Fruit fly (Drosophila melanogaster) whole organism, embryonic: ENCODE data around the gene CG3119.

Experiments used
- ATbp ChIP-seq: fragments of 200-800 bp; sonication (Bioruptor generic); optimal IDR thresholded peaks from 2 replicates; lab custom pipeline; 2017; ENCODE audit warnings: missing biosample characterization, mild to moderate bottlenecking, missing genetic modification characterization, missing genetic modification reagents
- Atf-2 ChIP-seq: fragments of 200-800 bp; sonication (Bioruptor generic); optimal IDR thresholded peaks from 2 replicates; lab custom pipeline; 2016; ENCODE audit warnings: missing biosample characterization, missing genetic modification characterization
- Atf6 ChIP-seq: fragments of 200-800 bp; sonication (Bioruptor generic); IDR thresholded peaks from 2 replicates; pipeline ENCODE4 v1.3.6; 2022; ENCODE audit warnings: missing biosample characterization, missing genetic modification characterization
- B-H2 ChIP-seq: fragments of 200-800 bp; sonication (Bioruptor generic); optimal IDR thresholded peaks from 2 replicates; lab custom pipeline; 2018; ENCODE audit warnings: missing biosample characterization, mild to moderate bottlenecking, missing genetic modification characterization
- CG10959 ChIP-seq: fragments of 200-800 bp; sonication (Bioruptor generic); IDR thresholded peaks from 2 replicates; pipeline ENCODE4 v1.3.6; 2022; ENCODE audit warnings: missing biosample characterization, missing genetic modification characterization
- CG10979 ChIP-seq: fragments of 200-800 bp; sonication (Bioruptor generic); optimal IDR thresholded peaks from 2 replicates; lab custom pipeline; 2018; ENCODE audit warnings: missing biosample characterization, mild to moderate bottlenecking, missing genetic modification characterization, moderate library complexity
- CG11085 ChIP-seq: fragments of 200-800 bp; sonication (Bioruptor generic); IDR thresholded peaks from 2 replicates; pipeline ENCODE4 v1.3.6; 2022; ENCODE audit warnings: missing biosample characterization, missing genetic modification characterization
- CG11398 ChIP-seq: fragments of 200-800 bp; sonication (Bioruptor generic); optimal IDR thresholded peaks from 2 replicates; lab custom pipeline; 2016; ENCODE audit warnings: missing biosample characterization, missing genetic modification characterization
- CG11560 ChIP-seq: fragments of 200-800 bp; sonication (Bioruptor generic); IDR thresholded peaks from 3 replicates; pipeline ENCODE4 v1.3.6; 2022; ENCODE audit warnings: missing biosample characterization, missing genetic modification characterization
- CG12299 ChIP-seq: fragments of 200-800 bp; sonication (Bioruptor generic); optimal IDR thresholded peaks from 2 replicates; lab custom pipeline; 2018; ENCODE audit warnings: missing biosample characterization, mild to moderate bottlenecking, missing genetic modification characterization
- CG1233 ChIP-seq: fragments of 200-800 bp; sonication (Bioruptor generic); optimal IDR thresholded peaks from 4 replicates; lab custom pipeline; 2018; ENCODE audit warnings: missing biosample characterization, mild to moderate bottlenecking, missing genetic modification characterization
- CG12659 ChIP-seq: fragments of 200-800 bp; sonication (Bioruptor generic); optimal IDR thresholded peaks from 3 replicates; lab custom pipeline; 2017; ENCODE audit warnings: mild to moderate bottlenecking, missing biosample characterization, missing genetic modification reagents, missing genetic modification characterization
- CG17829 ChIP-seq: fragments of 200-800 bp; optimal IDR thresholded peaks from 2 replicates; lab custom pipeline; 2019; ENCODE audit warnings: missing biosample characterization, mild to moderate bottlenecking, missing genetic modification characterization, moderate library complexity
- CG2116 ChIP-seq: fragments of 200-800 bp; sonication (Bioruptor generic); optimal IDR thresholded peaks from 3 replicates; lab custom pipeline; 2018; ENCODE audit warnings: missing biosample characterization, mild to moderate bottlenecking, missing genetic modification characterization
- CG2875 ChIP-seq: fragments of 200-800 bp; sonication (Bioruptor generic); optimal IDR thresholded peaks from 2 replicates; lab custom pipeline; 2017; ENCODE audit warnings: missing biosample characterization, mild to moderate bottlenecking, missing genetic modification characterization, missing genetic modification reagents
- CG33213 ChIP-seq: fragments of 200-800 bp; sonication (Bioruptor generic); optimal IDR thresholded peaks from 3 replicates; lab custom pipeline; 2016; ENCODE audit warnings: missing biosample characterization, missing genetic modification characterization
- CG7928 ChIP-seq: fragments of 200-800 bp; sonication (Bioruptor generic); optimal IDR thresholded peaks from 2 replicates; lab custom pipeline; 2017; ENCODE audit warnings: missing biosample characterization, mild to moderate bottlenecking, missing genetic modification characterization
- CG9797 ChIP-seq: fragments of 200-800 bp; sonication (Bioruptor generic); optimal IDR thresholded peaks from 3 replicates; lab custom pipeline; 2018; ENCODE audit warnings: missing biosample characterization, mild to moderate bottlenecking, missing genetic modification characterization
- D19A ChIP-seq: fragments of 200-800 bp; optimal IDR thresholded peaks from 3 replicates; lab custom pipeline; 2019; ENCODE audit warnings: missing biosample characterization, mild to moderate bottlenecking, missing genetic modification characterization, moderate library complexity
- D19B ChIP-seq: fragments of 200-800 bp; sonication (Bioruptor generic); optimal IDR thresholded peaks from 2 replicates; lab custom pipeline; 2017; ENCODE audit warnings: missing biosample characterization, mild to moderate bottlenecking, missing genetic modification characterization
- Dp ChIP-seq: fragments of 200-800 bp; sonication (Bioruptor generic); optimal IDR thresholded peaks from 2 replicates; lab custom pipeline; 2018; ENCODE audit warnings: missing biosample characterization, mild to moderate bottlenecking, missing genetic modification characterization, moderate library complexity
- Gug ChIP-seq: fragments of 200-800 bp; sonication (Bioruptor generic); IDR thresholded peaks from 4 replicates; pipeline ENCODE4 v1.3.6; 2022; ENCODE audit warnings: missing biosample characterization, missing genetic modification characterization
- HHEX ChIP-seq: fragments of 200-800 bp; sonication (Bioruptor generic); optimal IDR thresholded peaks from 3 replicates; lab custom pipeline; 2017; ENCODE audit warnings: missing biosample characterization, mild to moderate bottlenecking, missing genetic modification characterization, missing genetic modification reagents
- Hr39 ChIP-seq: fragments of >200 bp; optimal IDR thresholded peaks from 2 replicates; lab custom pipeline; 2017
- Hr78 ChIP-seq, 2 experiments: fragments of 200-800 bp in 1 of 2; fragments of >200 bp in 1 of 2; sonication (Bioruptor generic) in 1 of 2; optimal IDR thresholded peaks; 2 replicates each; lab custom pipeline; 2017 to 2019; ENCODE audit warnings: missing biosample characterization in 2 of 2, missing genetic modification characterization in 2 of 2, mild to moderate bottlenecking in 1 of 2, moderate library complexity in 1 of 2
- Lhr ChIP-seq: fragments of 200-800 bp; sonication (Bioruptor generic); optimal IDR thresholded peaks from 3 replicates; lab custom pipeline; 2017; ENCODE audit warnings: mild to moderate bottlenecking, missing biosample characterization, missing genetic modification reagents, missing genetic modification characterization
- MBD-R2 ChIP-seq: fragments of 200-800 bp; sonication (Bioruptor generic); IDR thresholded peaks from 2 replicates; pipeline ENCODE4 v1.3.6; 2022; ENCODE audit warnings: missing biosample characterization, missing genetic modification characterization
- Neu2 ChIP-seq: fragments of 200-800 bp; sonication (Bioruptor generic); optimal IDR thresholded peaks from 3 replicates; lab custom pipeline; 2016; ENCODE audit warnings: missing biosample characterization, missing genetic modification characterization, borderline replicate concordance
- Side ChIP-seq: fragments of 200-800 bp; sonication (Bioruptor generic); optimal IDR thresholded peaks from 2 replicates; lab custom pipeline; 2016; ENCODE audit warnings: missing biosample characterization, missing genetic modification characterization
- Trl ChIP-seq, 3 experiments: fragments of >200 bp in 2 of 3; fragments of 200-800 bp in 1 of 3; sonication (Bioruptor generic) in 1 of 3; optimal IDR thresholded peaks; 2 replicates in 1 of 3; 3 replicates in 2 of 3; lab custom pipeline; 2016 to 2017; ENCODE audit warnings: missing biosample characterization in 1 of 3, missing genetic modification characterization in 1 of 3
- amos ChIP-seq: fragments of 200-800 bp; sonication (Bioruptor generic); IDR thresholded peaks from 2 replicates; pipeline ENCODE4 v1.3.6; 2022; ENCODE audit warnings: missing biosample characterization, missing genetic modification characterization; ENCODE audit not compliant: partially characterized antibody
- az2 ChIP-seq: fragments of 200-800 bp; sonication (Bioruptor generic); optimal IDR thresholded peaks from 3 replicates; lab custom pipeline; 2016; ENCODE audit warnings: missing biosample characterization, missing genetic modification characterization
- bab2 ChIP-seq: fragments of 200-800 bp; sonication (Bioruptor generic); optimal IDR thresholded peaks from 2 replicates; lab custom pipeline; 2016; ENCODE audit warnings: missing biosample characterization, missing genetic modification characterization
- caup ChIP-seq: fragments of 200-800 bp; sonication (Bioruptor generic); optimal IDR thresholded peaks from 3 replicates; lab custom pipeline; 2017; ENCODE audit warnings: missing biosample characterization, mild to moderate bottlenecking, missing genetic modification characterization, moderate library complexity; ENCODE audit not compliant: severe bottlenecking
- chif ChIP-seq, 2 experiments: fragments of 200-800 bp; sonication (Bioruptor generic); optimal IDR thresholded peaks; 3 replicates each; lab custom pipeline; 2016; ENCODE audit warnings: missing biosample characterization in 2 of 2, missing genetic modification characterization in 2 of 2
- ci ChIP-seq: fragments of 200-800 bp; sonication (Bioruptor generic); IDR thresholded peaks from 3 replicates; pipeline ENCODE4 v1.3.6; 2022; ENCODE audit warnings: missing biosample characterization, missing genetic modification characterization
- corto ChIP-seq: fragments of 200-800 bp; sonication (Bioruptor generic); optimal IDR thresholded peaks from 2 replicates; lab custom pipeline; 2016; ENCODE audit warnings: missing biosample characterization, mild to moderate bottlenecking, missing genetic modification characterization, moderate library complexity
- crol ChIP-seq: fragments of 200-800 bp; sonication (Bioruptor generic); IDR thresholded peaks from 2 replicates; pipeline ENCODE4 v1.3.6; 2022; ENCODE audit warnings: missing biosample characterization, missing genetic modification characterization
- disco-r ChIP-seq: fragments of 200-800 bp; sonication (Bioruptor generic); optimal IDR thresholded peaks from 2 replicates; lab custom pipeline; 2016; ENCODE audit warnings: missing biosample characterization, missing genetic modification characterization
- gce ChIP-seq: fragments of 200-800 bp; sonication (Bioruptor generic); IDR thresholded peaks from 3 replicates; pipeline ENCODE4 v1.3.6; 2022; ENCODE audit warnings: missing biosample characterization, missing genetic modification characterization
- hb ChIP-seq: fragments of 200-800 bp; sonication (Bioruptor generic); IDR thresholded peaks from 3 replicates; pipeline ENCODE4 v1.3.6; 2022; ENCODE audit warnings: missing biosample characterization, missing genetic modification characterization; ENCODE audit not compliant: partially characterized antibody
- inv ChIP-seq: fragments of 200-800 bp; sonication (Bioruptor generic); IDR thresholded peaks from 2 replicates; pipeline ENCODE4 v1.3.6; 2022; ENCODE audit warnings: missing biosample characterization, missing genetic modification characterization; ENCODE audit not compliant: partially characterized antibody
- lbe ChIP-seq: fragments of 200-800 bp; sonication (Bioruptor generic); optimal IDR thresholded peaks from 2 replicates; lab custom pipeline; 2016; ENCODE audit warnings: missing biosample characterization, mild to moderate bottlenecking, missing genetic modification characterization
- lola ChIP-seq, 3 experiments: fragments of >200 bp in 2 of 3; fragments of 200-800 bp in 1 of 3; sonication (Bioruptor generic) in 1 of 3; optimal IDR thresholded peaks; 2 replicates each; lab custom pipeline; 2017 to 2019; ENCODE audit warnings: missing biosample characterization in 3 of 3, missing genetic modification characterization in 3 of 3, mild to moderate bottlenecking in 1 of 3, moderate library complexity in 1 of 3
- ranshi ChIP-seq: fragments of 200-800 bp; sonication (Bioruptor generic); IDR thresholded peaks from 2 replicates; pipeline ENCODE4 v1.3.6; 2022; ENCODE audit warnings: missing biosample characterization, missing genetic modification characterization
- sens ChIP-seq: fragments of 200-800 bp; sonication (Bioruptor generic); peaks from one replicate; lab custom pipeline; 2016; ENCODE audit warnings: missing biosample characterization, missing genetic modification characterization
- sisA ChIP-seq: fragments of 200-800 bp; sonication (Bioruptor generic); IDR thresholded peaks from 2 replicates; pipeline ENCODE4 v1.3.6; 2022; ENCODE audit warnings: missing biosample characterization, missing genetic modification characterization
- ttk ChIP-seq: fragments of 200-800 bp; sonication (Bioruptor generic); IDR thresholded peaks from 2 replicates; pipeline ENCODE4 v2.1.2; 2022; ENCODE audit warnings: missing biosample characterization, missing genetic modification characterization
- vvl ChIP-seq: fragments of 200-800 bp; sonication (Bioruptor generic); IDR thresholded peaks from 2 replicates; pipeline ENCODE4 v1.3.6; 2022; ENCODE audit warnings: missing biosample characterization, missing genetic modification characterization

Gene CG3119

dm6 chr2L:2878188-2878587 is 40.6 kb upstream of the CG3119 start, which contains the start of the genes Prx6a and Sbat (continued):
- peak; percentile 27; the same call in 1 of the 2 replicates for TF ChIP-seq inv (GFP tag; lab: Robert Waterston, UW)
- TF ChIP-seq ATbp (GFP tag; lab: Kevin White, UChicago): peak; percentile 4
- peak; percentile 35 to 60 for TF ChIP-seq chif (GFP tag; optimal IDR thresholded peaks at IDR 0.05; lab: Kevin White, UChicago)
- TF ChIP-seq CG10979 (tag; lab: Kevin White, UChicago): peak; percentile 65
- peak; percentile 74 for TF ChIP-seq Atf6
- peak; percentile 75 for TF ChIP-seq Neu2 (GFP tag; lab: Kevin White, UChicago)
- TF ChIP-seq gce (GFP tag; lab: Robert Waterston, UW): no peak
- peak; percentile 51 for TF ChIP-seq disco-r
- peak; percentile 84 for TF ChIP-seq B-H2 (GFP tag; lab: Kevin White, UChicago)
- TF ChIP-seq az2 (GFP tag; lab: Kevin White, UChicago): peak; percentile 57
- peak; percentile 67 for TF ChIP-seq HHEX (GFP tag; lab: Kevin White, UChicago)
- peak; percentile 72 for TF ChIP-seq CG1233 (GFP tag; lab: Kevin White, UChicago)
- TF ChIP-seq CG9797 (GFP tag; lab: Kevin White, UChicago): no peak
- TF ChIP-seq CG2875 (GFP tag; lab: Kevin White, UChicago): no peak
- TF ChIP-seq corto: no peak
- TF ChIP-seq crol: no peak
- TF ChIP-seq CG2116 (GFP tag; lab: Kevin White, UChicago): peak; percentile 69
- TF ChIP-seq Lhr (GFP tag; lab: Kevin White, UChicago): peak; percentile 55
- TF ChIP-seq ranshi: peak; percentile 87
- TF ChIP-seq ttk (GFP tag; lab: Robert Waterston, UW): 0 out of 2 replicates have a peak, but pooled peaks have one; percentile 8
- peak; percentile 85 for TF ChIP-seq vvl (GFP tag; lab: Robert Waterston, UW)
- TF ChIP-seq CG33213 (GFP tag; lab: Kevin White, UChicago): peak; percentile 69
- no peak for TF ChIP-seq hb (GFP tag; lab: Robert Waterston, UW)
- TF ChIP-seq amos (GFP tag; lab: Robert Waterston, UW): peak; percentile 33; the same call in 1 of the 2 replicates
- TF ChIP-seq caup: peak; percentile 56
- TF ChIP-seq Hr39 (lab: Kevin White, UChicago): no peak
- TF ChIP-seq CG12659: peak; percentile 73
- TF ChIP-seq CG11560 (tag; lab: Robert Waterston, UW): peak; percentile 54; the same call in 1 of the 3 replicates
- peak; percentile 74 for TF ChIP-seq bab2 (GFP tag; lab: Kevin White, UChicago)
- peak; percentile 48 for TF ChIP-seq lbe (GFP tag; lab: Kevin White, UChicago)
- peak; percentile 62 for TF ChIP-seq CG12299 (tag; lab: Kevin White, UChicago)
- TF ChIP-seq CG10959 (GFP tag; lab: Robert Waterston, UW): no peak
- TF ChIP-seq D19B (GFP tag; lab: Kevin White, UChicago): peak; percentile 47
- TF ChIP-seq Atf-2 (GFP tag; lab: Kevin White, UChicago): peak; percentile 5
- peak; percentile 56; the same call in 2 of the 4 replicates for TF ChIP-seq Gug
- peak; percentile 59 for TF ChIP-seq CG11085 (GFP tag; lab: Robert Waterston, UW)
- peak; percentile 70 for TF ChIP-seq sisA
- TF ChIP-seq D19A (tag; lab: Kevin White, UChicago): peak; percentile 38
- TF ChIP-seq CG11398 (GFP tag; lab: Kevin White, UChicago): peak; percentile 62
- peak; percentile 95 for TF ChIP-seq sens (GFP tag; lab: Kevin White, UChicago)
- peak; percentile 73 for TF ChIP-seq Dp (GFP tag; lab: Kevin White, UChicago)
- TF ChIP-seq Hr78 (GFP tag; optimal IDR thresholded peaks at IDR 0.05; lab: Kevin White, UChicago): no peak
- TF ChIP-seq MBD-R2 (GFP tag; lab: Robert Waterston, UW): peak; percentile 92
- TF ChIP-seq lola (GFP tag; optimal IDR thresholded peaks at IDR 0.05; lab: Kevin White, UChicago): peak in 1 of 3 experiments; percentile 70
- TF ChIP-seq ci (GFP tag; lab: Robert Waterston, UW): peak; percentile 50; the same call in 1 of the 3 replicates
- no peak for TF ChIP-seq Trl (optimal IDR thresholded peaks at IDR 0.05; lab: Kevin White, UChicago)
- peak; percentile 83 for TF ChIP-seq Trl (GFP tag; optimal IDR thresholded peaks at IDR 0.05; lab: Kevin White, UChicago)
- TF ChIP-seq CG7928 (GFP tag; lab: Kevin White, UChicago): peak; percentile 99
- TF ChIP-seq Side: peak; percentile 77
- TF ChIP-seq CG17829 (tag; lab: Kevin White, UChicago): peak; percentile 78
